Worm (Caenorhabditis elegans) whole organism, dauer: Measurements from ENCODE around the gene K08E4.8.

Source experiments
- unc-62 ChIP-seq: sonication (generic microtip); optimal IDR thresholded peaks from 2 replicates; lab custom pipeline; 2017; ENCODE audit warnings: missing biosample characterization, missing genetic modification reagents, missing genetic modification characterization

Gene K08E4.8

ce11 chrIV:12034776-12035175 lies 26.4 kb downstream of the K08E4.8 start:
- TF ChIP-seq unc-62 (GFP tag; lab: Kevin White, UChicago) = no peak

DNA sequence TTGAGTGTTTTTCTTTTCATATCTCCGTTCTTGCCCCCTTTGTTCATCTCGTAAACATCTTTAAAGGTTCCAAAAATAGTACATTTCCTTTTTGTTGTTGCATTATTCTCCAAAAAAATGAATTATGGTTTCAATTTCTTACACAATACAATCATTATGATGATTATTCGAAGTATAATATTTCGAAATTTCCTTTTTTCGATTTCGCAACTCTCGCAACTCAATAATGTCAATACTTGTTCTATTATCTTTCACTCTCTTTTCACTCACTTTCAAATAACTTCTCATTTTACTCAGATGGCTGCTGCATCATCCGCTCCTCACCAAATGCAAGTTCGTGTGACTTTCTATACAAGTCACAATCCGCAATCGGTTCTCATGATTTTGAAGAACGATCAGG lies 27.1 kb downstream of the K08E4.8 start, which contains the start of gene sqst-1:
Gene sqst-1, plus strand, starts transcription at position 298 of the 400 bp plus-strand sequence.
- no peak for TF ChIP-seq unc-62 (GFP tag; lab: Kevin White, UChicago)

ce11 chrIV:12032383-12032782 lies 28.7 kb downstream of the K08E4.8 start:
- TF ChIP-seq unc-62 (GFP tag; lab: Kevin White, UChicago) = no peak

ce11 chrIV:12031003-12031402 lies 30.1 kb downstream of the K08E4.8 start, which contains the start of the genes T12G3.6 and mrpl-51:
Gene T12G3.6, minus strand, starts transcription at chrIV:12031271.
Gene mrpl-51, plus strand, starts transcription at chrIV:12031324.
- TF ChIP-seq unc-62 (GFP tag; lab: Kevin White, UChicago) = no peak

ce11 chrIV:12029722-12030182 lies 31.4 kb downstream of the K08E4.8 start, which contains the start of gene T12G3.11:
Gene T12G3.11, minus strand, starts transcription at chrIV:12029772.
- no peak for TF ChIP-seq unc-62 (GFP tag; lab: Kevin White, UChicago)

DNA sequence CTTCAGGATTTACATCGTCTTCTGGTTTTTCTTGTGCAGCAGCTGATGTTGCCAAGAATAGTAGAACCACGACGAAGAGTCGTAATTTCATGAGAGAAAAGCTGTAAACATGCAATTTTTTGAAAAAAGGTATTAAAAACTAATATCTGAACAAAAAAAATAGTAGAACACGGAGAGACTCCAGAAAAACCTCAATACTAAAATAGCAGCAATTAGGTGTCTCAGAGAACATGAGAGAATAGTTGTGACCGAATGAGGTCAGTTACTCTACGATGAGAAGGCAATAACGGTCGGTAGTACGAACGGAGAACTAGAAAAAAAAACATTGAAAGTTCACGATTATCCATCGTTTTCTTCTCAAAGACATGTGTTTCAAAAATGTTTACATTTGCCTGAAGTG lies 32.1 kb downstream of the K08E4.8 start, which contains the start of gene tgn-38:
Gene tgn-38, minus strand, starts transcription at position 101 of the 400 bp plus-strand sequence.
- no peak for TF ChIP-seq unc-62 (GFP tag; lab: Kevin White, UChicago)

DNA sequence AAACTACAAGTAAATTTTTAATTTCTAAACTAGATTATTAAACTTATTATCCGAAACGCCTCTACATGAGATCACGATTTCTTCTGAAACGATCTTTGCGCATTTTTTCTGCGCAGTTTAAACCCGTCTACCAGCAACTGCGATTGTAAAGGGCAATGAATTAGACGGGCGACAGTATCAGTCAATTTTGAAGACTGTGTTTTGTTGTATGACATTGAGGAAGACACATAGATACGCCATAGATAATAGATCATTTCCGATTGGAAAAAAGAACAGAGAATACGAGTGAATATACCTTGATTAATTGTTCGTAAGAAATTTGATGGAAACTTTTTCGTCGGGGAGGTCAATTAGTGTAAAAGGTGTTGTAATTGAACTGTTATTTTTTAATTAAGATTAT lies 39.8 kb downstream of the K08E4.8 start:
- no peak for TF ChIP-seq unc-62 (GFP tag; lab: Kevin White, UChicago)

DNA sequence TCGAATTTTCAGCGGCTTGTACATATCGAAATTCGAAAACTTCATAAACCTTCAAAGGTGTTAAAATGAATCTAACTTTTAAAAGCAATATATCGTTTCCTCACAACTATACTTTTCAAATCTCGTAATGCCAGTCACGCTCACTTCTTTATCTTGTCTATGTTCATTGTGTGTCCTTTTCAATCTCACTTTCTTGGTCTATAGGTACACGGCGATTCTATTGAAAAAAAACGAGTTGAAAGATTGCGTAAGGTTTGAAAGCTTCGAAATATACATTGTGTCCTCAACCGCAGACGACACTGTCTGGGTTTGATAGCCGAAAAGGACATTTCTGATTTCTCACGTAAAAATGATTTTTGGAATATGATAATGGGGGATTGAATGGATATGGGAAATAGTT lies 42.2 kb downstream of the K08E4.8 start:
- TF ChIP-seq unc-62 (GFP tag; lab: Kevin White, UChicago) = no peak

ce11 chrIV:12015586-12015985 lies 45.5 kb downstream of the K08E4.8 start, which contains the start of gene lips-6:
Gene lips-6, minus strand, starts transcription at chrIV:12015686.
- TF ChIP-seq unc-62 (GFP tag; lab: Kevin White, UChicago) = no peak

DNA sequence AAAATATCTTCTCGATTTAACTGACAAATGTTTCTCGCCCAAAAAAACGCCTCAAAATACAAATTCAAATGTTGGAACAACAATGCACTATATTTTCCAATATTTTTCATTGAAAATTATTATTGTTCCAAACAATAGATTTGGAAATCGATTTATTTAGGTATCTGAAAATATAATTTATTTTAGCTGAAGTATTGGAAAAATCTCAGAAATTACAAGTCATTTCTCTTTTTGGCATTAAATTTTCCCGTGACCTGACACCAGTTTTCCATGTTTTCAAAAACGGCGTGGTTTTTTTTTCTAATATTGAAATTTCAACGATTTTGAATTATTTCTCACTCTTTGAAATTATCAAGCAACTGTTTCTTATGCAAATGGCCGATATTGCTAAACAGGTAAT lies 48.0 kb downstream of the K08E4.8 start, which contains the start of gene spe-17:
Gene spe-17, plus strand, starts transcription at position 301 of the 400 bp plus-strand sequence.
- TF ChIP-seq unc-62 (GFP tag; lab: Kevin White, UChicago) = no peak

- no peak for TF ChIP-seq unc-62 (GFP tag; lab: Kevin White, UChicago)
Measured at ce11 chrIV:12012439-12013003, 48.6 kb downstream of the K08E4.8 start.

- no peak for TF ChIP-seq unc-62 (GFP tag; lab: Kevin White, UChicago)
Measured at ce11 chrIV:12010859-12011258, 50.3 kb downstream of the K08E4.8 start, which contains the start of the genes ZK617.26 and unc-22. Gene ZK617.26, minus strand, starts transcription at chrIV:12010959. Gene unc-22, minus strand, starts transcription at chrIV:12011007.
